Fruit fly (Drosophila melanogaster) ovary, adult (tissue): Measurements from ENCODE around the gene CG31121.

Experiments used
- CG17801 ChIP-seq: fragments of 200-800 bp; optimal IDR thresholded peaks from 2 replicates; lab custom pipeline; 2019; ENCODE audit warnings: missing biosample characterization, mild to moderate bottlenecking, missing genetic modification characterization, moderate library complexity; ENCODE audit not compliant: partially characterized antibody

CG31121 gene

DNA sequence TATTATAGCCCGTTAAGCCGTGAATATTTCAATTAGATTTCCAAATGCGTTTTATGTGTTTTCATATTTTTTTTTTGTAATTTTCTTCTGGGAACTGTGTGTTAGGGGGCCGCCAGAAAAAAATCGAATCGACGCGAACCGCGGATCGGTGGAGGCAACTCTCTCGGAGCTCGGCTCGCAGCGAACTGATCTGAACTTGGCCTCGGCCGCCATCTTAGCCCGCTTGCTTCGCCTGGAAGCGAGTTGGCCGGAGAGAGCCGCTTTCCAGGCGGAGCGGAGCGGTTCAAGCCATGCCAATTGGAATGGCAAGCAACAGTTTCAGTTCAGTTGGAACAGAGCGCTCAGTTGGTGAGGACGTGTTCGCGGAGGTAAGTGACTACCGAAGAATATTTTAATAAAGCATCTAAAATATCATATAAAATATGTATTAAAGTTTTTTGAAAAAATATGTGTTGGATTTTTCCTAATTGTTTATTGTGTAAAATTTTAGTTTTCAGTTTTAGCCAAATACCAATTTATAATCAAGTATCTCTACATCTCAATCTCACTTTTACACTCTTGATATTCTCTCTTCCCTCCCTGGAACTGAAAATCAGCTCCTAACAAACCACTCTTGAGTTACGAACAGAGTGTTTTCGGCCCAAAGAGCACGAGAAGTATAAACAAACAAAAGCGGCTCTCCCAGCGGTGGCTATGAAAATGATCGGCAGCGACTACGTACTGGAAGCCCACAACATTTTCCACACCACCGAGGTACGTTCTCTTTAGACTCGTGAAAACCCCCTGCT, at the start of gene CG31121, which contains the start of gene CG11069:
Gene CG31121, minus strand, starts transcription at position 187 of the 788 bp plus-strand sequence.
Gene CG11069, plus strand, starts transcription at position 324 of the 788 bp plus-strand sequence.
- TF ChIP-seq CG17801 (GFP tag; lab: Kevin White, UChicago), result no peak

DNA sequence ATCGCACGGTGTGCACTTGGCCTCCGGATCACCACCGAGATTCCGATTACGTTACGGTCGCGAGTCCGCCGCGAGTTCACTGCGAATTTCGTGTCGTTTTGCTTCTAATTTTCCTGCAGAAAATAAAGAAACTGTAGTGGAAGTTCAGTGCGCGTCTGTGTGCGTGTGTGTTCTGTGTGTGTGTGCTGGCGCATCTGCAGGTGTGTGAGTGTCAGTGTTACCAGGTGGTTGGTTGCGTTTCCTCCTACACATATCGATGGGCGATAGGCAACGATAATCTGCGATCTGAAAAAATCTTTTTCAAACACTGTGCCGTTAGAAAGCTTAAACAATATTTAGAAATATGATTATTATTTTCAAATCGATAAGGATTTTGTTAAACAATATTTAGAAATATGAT, 43.6 kb upstream of the CG31121 start, which contains the start of gene Osbp:
Gene Osbp, minus strand, starts transcription at position 174 of the 400 bp plus-strand sequence.
- peak; percentile 18 for TF ChIP-seq CG17801 (GFP tag; lab: Kevin White, UChicago)

DNA sequence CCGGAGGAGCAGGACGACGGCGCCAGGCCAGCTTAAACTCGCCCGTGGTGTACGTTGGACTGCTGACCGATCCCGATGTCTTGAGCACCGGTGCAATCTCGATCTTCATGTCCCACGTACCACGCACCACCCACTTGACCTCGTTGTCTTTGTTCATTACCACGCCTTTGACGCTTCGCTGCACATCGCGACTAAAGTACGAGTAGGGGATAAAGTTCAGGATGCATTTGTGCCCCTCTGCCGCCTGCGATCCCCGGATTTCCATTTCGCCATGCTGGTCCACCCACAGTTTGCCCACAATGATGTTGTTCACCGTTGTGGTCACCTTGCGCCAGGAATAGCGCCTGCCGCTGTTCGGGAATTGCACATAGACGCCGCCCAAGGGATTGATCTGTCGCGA, 41.4 kb upstream of the CG31121 start:
- no peak for TF ChIP-seq CG17801 (GFP tag; lab: Kevin White, UChicago)

DNA sequence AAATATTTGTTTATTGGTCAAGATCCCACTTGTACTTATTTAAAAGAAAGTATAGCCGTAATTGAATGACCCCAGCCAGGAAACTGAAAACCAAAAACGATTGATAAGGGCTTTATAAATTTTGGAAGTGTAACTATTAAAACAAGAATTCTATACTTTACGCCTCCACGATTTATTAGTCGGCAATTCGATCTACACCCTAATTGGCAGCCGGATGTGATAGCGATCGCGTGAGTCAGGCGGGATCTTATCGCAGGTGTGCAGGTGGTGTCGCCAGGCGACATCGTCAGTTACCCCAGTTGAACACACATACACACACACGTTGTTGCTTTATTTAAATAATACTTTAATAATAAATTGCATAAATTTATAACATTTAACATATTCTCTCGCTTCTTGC, 40.1 kb upstream of the CG31121 start:
- no peak for TF ChIP-seq CG17801 (GFP tag; lab: Kevin White, UChicago)

DNA sequence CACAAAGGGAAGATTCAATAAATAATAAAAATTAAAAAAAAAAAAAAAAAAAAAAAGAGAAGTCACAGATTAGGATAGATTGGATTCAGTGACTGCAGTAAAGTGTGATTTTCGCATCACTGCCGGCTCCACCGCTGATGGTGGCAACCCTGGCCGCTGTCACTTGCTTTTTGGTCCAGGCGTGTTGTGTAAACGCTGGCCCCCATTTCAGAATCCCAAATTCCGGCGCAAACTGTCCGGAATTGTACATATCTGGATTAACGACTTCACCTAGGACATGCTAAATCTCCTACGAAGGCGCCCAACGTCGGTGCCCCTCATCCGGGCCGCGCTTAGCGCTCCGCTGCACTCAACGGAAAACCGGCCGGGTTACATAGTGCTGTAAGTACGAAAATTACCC, 37.5 kb upstream of the CG31121 start, which contains the start of gene CG11771:
Gene CG11771, plus strand, starts transcription at position 155 of the 400 bp plus-strand sequence.
- no peak for TF ChIP-seq CG17801 (GFP tag; lab: Kevin White, UChicago)

DNA sequence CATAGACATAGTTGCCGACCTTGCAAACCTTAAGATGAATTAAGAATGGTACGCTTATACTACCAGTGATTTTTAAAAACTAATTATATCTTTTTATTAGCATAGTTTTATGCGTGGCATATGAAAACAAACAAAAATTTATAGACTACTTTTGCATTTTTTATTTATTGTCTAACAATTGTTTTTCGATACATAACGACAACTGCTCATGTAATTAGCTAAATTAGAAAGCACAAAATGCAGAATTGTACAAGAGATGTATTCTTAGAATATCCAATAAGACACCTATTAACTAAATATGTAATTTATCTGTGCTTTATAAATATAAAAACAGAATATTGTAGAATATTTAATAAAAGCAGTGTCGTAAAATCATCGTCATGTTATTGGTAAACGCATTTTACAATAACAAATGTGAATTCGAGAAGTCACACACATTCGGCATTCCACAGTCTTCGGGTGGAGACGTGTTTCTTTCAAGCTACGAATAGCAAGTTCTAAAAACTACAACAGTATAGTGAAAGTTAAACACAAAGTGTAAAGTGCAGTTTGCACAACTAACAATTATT, 32.4 kb upstream of the CG31121 start:
- no peak for TF ChIP-seq CG17801 (GFP tag; lab: Kevin White, UChicago)

DNA sequence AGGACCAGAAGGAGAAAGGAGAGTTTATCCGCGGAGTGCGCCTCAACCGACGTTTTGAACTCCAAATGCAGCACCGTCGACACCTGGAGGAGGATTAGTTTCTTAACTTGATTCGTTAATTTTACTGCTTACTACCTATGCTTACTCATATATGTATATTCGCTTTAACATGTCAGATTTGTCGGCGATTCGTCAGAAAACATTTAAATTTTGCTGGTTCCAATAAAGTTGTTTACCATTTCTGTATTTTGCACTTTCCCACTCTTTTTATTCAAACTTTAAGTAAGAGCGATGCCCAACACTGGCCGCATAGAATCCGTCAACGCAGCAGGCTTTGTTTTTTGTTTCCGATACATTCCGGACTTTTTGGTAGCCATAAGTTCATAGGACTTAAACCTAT, 30.5 kb upstream of the CG31121 start, which contains the start of gene Trf4-2:
Gene Trf4-2, plus strand, starts transcription at position 301 of the 400 bp plus-strand sequence.
- TF ChIP-seq CG17801 (GFP tag; lab: Kevin White, UChicago), result no peak

DNA sequence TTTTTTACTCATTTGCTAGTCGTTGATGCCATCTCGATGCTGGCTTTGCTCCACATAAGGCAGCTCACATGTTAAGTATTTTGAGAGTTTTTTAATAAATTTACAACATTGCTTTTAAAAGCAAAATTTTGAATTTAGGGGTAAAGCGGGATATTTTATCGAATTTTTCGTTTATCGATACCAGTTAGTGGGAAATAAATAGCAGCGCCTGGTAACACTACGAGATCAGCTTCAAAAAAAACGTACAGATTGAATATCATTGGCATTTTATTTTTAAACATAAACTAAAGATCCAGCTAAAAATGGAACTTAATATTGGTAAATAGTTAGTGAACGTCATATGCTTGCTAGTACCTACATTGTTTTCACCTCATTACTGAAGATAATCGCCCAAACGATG, 27.9 kb upstream of the CG31121 start, which contains the start of gene Mink:
Gene Mink, plus strand, starts transcription at position 204 of the 400 bp plus-strand sequence.
- no peak for TF ChIP-seq CG17801 (GFP tag; lab: Kevin White, UChicago)

DNA sequence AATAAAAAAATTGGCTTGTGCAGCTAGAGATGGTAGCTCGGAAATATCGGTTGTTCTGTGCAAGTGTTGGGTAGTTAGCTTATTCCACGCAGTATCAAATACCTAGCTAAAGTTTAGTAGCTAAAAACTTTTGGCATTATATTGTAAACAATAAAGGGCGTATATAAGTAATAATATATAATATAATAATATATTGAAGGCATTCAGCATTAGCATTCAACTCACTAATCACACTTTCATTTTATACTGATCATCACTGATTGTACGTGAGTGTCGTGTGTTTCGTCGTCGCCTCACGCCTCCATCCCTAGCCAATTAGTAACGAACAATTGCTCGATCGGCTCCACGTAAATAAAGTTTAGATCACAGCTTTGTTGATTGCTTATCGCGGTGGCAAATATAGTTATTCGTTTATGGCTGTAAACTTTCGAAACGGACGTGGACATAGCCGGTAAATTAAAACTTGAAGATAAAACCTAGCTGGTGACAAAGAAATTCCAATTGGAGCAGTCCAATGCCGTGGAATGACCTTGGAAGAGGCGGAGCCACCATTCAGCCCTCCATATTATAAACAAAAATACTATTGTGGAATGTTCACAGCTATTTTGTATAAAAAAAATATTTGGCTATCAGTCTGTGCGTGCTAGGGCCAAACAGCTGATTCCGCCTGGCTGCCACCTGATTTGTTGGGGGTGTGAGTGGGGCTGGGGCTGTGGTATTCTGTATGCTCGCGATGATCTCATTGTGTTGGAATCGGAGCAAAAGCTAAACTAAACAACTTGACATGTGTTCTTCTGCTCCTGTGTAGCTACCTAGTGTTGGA, 23.6 kb upstream of the CG31121 start, which contains the start of the genes PIG-S, sud1 and CG11168:
Gene PIG-S, minus strand, starts transcription at position 51 of the 823 bp plus-strand sequence.
Gene sud1, minus strand, starts transcription at position 51 of the 823 bp plus-strand sequence.
Gene CG11168, plus strand, starts transcription at position 293 of the 823 bp plus-strand sequence.
- peak; percentile 58 for TF ChIP-seq CG17801 (GFP tag; lab: Kevin White, UChicago)

DNA sequence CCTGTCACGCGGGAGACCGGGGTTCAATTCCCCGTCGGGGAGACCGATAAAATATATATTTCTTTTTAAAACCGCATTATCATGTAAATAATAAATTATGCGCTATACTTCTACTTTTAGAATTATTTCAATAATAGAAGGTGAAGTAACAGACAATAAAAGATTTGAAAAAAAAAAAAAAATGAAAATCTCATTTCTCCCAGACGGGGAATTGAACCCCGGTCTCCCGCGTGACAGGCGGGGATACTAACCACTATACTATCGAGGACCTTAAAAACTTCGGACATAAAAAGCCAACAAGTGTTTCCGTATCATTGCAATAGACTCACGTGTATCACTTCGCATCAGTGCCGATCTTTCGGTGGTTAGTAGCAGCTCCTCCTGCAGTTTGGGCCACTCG, 20.5 kb upstream of the CG31121 start:
- TF ChIP-seq CG17801 (GFP tag; lab: Kevin White, UChicago), result no peak

DNA sequence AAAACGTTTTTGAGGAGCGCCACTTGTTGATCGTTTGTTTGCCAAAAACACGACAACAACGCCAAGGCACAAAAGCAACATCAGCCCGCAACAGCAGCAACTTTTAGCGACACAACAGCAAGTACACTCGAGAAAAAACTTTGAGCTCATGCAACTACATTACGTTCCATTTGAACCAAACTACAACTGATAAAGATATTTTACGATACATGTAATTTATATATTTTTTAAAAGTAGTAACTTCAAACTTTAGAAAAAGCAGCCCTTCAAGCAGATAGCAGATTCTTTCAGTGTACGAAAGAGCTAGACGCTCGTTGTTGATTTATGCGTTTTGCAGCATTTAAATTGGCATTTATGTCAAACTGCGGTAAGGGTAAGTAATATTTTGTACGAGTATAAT, 15.7 kb upstream of the CG31121 start:
- TF ChIP-seq CG17801 (GFP tag; lab: Kevin White, UChicago), result no peak

DNA sequence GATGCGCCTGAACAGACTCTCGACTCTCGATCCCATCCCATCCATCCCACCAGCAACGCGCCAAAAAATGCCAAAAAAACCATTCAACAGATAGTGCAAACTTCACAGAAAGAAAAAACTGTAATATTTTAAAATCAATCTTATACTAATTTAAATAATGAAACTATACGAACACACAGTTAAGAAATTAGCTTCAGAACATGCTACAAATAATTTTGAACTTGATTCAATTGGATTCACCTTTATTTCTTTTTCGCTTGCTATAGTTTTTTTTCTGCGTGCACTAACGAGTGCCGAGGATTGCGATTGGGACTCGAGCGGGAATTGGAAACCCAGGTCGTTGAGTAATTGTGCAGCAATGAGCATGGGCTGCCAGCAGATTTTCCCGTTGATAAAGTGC, 13.6 kb upstream of the CG31121 start:
- no peak for TF ChIP-seq CG17801 (GFP tag; lab: Kevin White, UChicago)

DNA sequence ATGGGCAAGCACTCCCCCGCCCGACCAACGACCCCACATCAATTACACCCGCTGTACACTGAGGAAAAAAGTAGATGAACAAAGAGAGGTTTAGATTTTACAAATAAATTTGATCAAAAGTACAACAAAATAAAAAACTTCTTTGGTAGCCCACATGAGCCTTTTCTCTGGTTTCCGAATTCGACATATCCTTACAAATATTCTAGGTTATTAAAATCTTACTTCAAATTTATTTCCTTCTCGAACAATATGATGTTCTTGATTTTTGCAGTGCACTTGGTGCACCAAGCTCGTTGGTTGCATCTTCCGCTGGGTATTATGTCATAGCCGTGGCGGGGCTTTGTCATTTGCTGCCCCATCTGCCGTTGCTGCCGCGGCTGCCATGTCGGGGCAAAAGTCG, 12.2 kb upstream of the CG31121 start:
- no peak for TF ChIP-seq CG17801 (GFP tag; lab: Kevin White, UChicago)

DNA sequence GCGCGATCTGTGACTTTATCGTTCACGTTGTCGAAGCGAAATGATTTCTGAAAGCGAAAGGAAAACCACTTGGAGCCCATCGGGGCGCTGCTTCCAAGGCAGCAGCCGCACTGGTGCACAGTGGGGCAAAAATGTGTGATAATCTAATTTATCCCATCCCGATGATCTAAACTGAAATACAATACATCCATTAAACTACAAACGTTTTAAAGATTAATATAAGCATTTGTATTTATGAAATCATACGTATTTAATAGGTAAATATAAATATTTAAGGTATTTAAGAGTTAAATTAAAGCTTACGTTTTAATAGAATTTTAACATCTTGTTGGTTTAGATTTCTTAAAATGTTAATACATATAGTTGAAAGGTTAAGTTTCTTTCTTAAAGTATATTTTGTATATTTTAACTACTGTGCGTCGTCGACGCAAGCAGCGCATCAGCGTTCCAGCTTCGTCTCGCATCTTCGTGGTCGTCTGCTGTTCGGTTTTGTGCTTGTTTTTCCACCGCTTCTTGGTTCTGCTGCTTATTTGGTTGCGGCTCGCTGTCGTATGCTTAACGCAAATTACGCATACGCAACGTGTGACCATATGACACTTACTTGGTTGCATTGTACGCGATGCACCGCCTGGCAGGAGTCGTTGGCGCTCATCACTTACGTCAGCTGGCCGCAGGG, 11.7 kb upstream of the CG31121 start, which contains the start of gene CG13643:
Gene CG13643, minus strand, starts transcription at position 46 of the 676 bp plus-strand sequence.
- TF ChIP-seq CG17801 (GFP tag; lab: Kevin White, UChicago), result no peak
